Fruit fly (Drosophila melanogaster): ENCODE measurements around the gene CG5623.

- TF ChIP-seq Chrac-16 (GFP tag; optimal IDR thresholded peaks at IDR 0.05) (no peak), cwo (GFP tag; optimal IDR thresholded peaks at IDR 0.05) (no peak), CG6854 (GFP tag; optimal IDR thresholded peaks at IDR 0.05) (no peak), fru (optimal IDR thresholded peaks at IDR 0.05) (no peak), exex (tag; optimal IDR thresholded peaks at IDR 0.05) (no peak), mam (GFP tag; optimal IDR thresholded peaks at IDR 0.05) (no peak), chn (GFP tag; optimal IDR thresholded peaks at IDR 0.05) (no peak)
Measured at dm6 chr3R:15730629-15731028, 36.6 kb downstream of the CG5623 start.

Data from whole organism, embryonic.